Worm (Caenorhabditis elegans) whole organism, L4 larva: ENCODE measurements around the gene cdc-73.

Experiments
- ZK546.5 ChIP-seq, 2 experiments: sonication (generic microtip); optimal IDR thresholded peaks; 2 replicates each; lab custom pipeline; 2017; ENCODE audit warnings: missing biosample characterization in 2 of 2, missing genetic modification characterization in 2 of 2
- fkh-10 ChIP-seq: fragments of 150-350 bp; optimal IDR thresholded peaks from 2 replicates; lab custom pipeline; 2014; ENCODE audit warnings: missing biosample characterization, missing genetic modification reagents, missing genetic modification characterization

DNA sequence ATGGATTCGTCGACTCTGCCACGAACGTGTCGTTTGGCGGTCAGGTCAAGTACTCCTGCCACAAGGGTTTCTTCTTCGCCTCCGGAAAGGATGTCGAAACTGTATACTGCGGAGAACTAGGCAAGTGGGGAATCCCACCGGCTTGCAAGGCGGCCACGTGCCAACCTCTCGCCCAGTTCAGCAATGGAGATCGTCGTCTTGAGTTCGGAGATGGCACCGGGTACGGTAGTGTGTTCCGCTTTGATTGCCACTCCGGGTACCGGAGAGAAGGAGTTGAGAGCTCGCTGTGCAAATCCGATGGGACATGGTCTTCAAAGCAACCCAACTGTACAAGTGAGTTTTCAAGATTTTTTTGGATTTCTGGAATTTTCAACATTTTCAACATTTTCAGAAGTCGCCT lies 42.7 kb upstream of the cdc-73 start:
- TF ChIP-seq ZK546.5 (tag; optimal IDR thresholded peaks at IDR 0.05; lab: Kevin White, UChicago) = no peak
- no peak for TF ChIP-seq fkh-10 (GFP tag; lab: Kevin White, UChicago)
